Worm (Caenorhabditis elegans): ENCODE results near the gene srv-34.

Gene srv-34

DNA sequence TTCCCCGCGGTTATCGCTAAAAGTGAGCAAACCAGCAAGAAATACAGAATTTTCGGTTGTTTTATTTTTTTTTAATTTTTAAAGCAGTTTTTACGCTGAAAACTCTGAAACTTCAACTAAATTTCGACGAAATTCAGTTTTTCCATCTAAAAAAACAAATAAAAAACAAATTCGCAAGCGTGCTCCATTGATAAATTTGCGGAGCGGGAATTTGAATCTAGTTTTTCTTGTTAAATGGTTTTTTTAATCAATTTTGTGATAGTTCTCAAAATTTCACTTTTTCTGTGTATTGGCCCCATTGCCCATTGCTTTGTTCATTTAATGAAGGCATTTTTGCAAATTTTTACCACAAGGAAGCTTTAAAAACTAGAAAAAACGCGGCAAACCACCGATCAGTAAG lies 17.8 kb downstream of the srv-34 start (continued):
- TF ChIP-seq aptf-3 (GFP tag; IDR thresholded peaks at IDR 0.05) (no peak), D2030.7 (GFP tag; IDR thresholded peaks at IDR 0.05) (peak; percentile 61), atf-7 (tag; optimal IDR thresholded peaks at IDR 0.05) (no peak), hmg-1.2 (GFP tag; IDR thresholded peaks at IDR 0.05) (no peak), lin-54 (GFP tag; optimal IDR thresholded peaks at IDR 0.05) (peak; percentile 87), attf-5 (GFP tag; optimal IDR thresholded peaks at IDR 0.05) (no peak), tbp1 (GFP tag; optimal IDR thresholded peaks at IDR 0.05) (peak; percentile 13), F22D6.2 (tag; optimal IDR thresholded peaks at IDR 0.05) (no peak), B0261.1 (tag; optimal IDR thresholded peaks at IDR 0.05) (no peak), cebp-1 (GFP tag; IDR thresholded peaks at IDR 0.05) (no peak), cebp-1 (tag; optimal IDR thresholded peaks at IDR 0.05) (no peak), madf-6 (GFP tag; IDR thresholded peaks at IDR 0.05) (peak; percentile 41; the same call in 1 of the 2 replicates), pbrm-1 (GFP tag; IDR thresholded peaks at IDR 0.05) (0 out of 2 replicates have a peak, but pooled peaks have one; percentile 38), hmg-20 (GFP tag; IDR thresholded peaks at IDR 0.05) (no peak), ceh-79 (tag; optimal IDR thresholded peaks at IDR 0.05) (no peak), lsl-1 (GFP tag; optimal IDR thresholded peaks at IDR 0.05) (peak; percentile 53), attf-3 (GFP tag; conservative IDR thresholded peaks at IDR 0.05) (no peak), rec-8 (tag; optimal IDR thresholded peaks at IDR 0.05) (no peak), Y67H2A.10 (GFP tag; conservative IDR thresholded peaks at IDR 0.05) (no peak), ZK185.1 (tag; optimal IDR thresholded peaks at IDR 0.05; ENCODE audit: poor library complexity, severe bottlenecking) (no peak), B0035.1 (tag; optimal IDR thresholded peaks at IDR 0.05) (no peak), ztf-26 (tag; optimal IDR thresholded peaks at IDR 0.05) (no peak), C06A6.2 (GFP tag; conservative IDR thresholded peaks at IDR 0.05) (no peak), mcd-1 (GFP tag; IDR thresholded peaks at IDR 0.05) (peak; percentile 85), F52B5.7 (tag; optimal IDR thresholded peaks at IDR 0.05) (no peak), nhr-120 (GFP tag; IDR thresholded peaks at IDR 0.05) (no peak), ztf-28 (GFP tag; IDR thresholded peaks at IDR 0.05) (no peak), hlh-26 (GFP tag; conservative IDR thresholded peaks at IDR 0.05) (no peak)

DNA sequence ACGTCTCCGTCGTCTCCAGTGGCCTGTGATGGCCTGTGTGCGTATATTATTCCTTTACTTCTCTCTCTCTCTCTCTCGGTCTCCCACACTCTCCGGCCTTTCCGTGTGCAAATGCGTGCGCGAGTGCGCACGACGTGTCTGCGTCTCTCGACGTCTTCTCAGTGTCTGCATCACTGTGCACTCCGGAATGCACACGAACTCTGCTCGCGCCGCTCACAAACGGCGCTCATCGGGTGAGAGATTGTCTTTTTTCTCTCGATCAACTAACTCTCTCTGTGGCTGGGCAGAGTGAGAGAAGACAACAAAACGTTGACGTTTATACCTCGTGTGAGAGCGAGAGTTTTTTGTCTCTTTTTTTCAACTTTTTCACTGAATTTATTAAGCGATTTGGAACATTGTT lies 18.6 kb downstream of the srv-34 start:
- TF ChIP-seq Y95B8A.8 (GFP tag; IDR thresholded peaks at IDR 0.05): peak; percentile 78; the same call in 1 of the 2 replicates
- TF ChIP-seq ZK185.1 (tag; optimal IDR thresholded peaks at IDR 0.05; ENCODE audit: poor library complexity, severe bottlenecking): peak; percentile 60
- TF ChIP-seq dpff-1 (tag; optimal IDR thresholded peaks at IDR 0.05): no peak
- no peak for TF ChIP-seq ztf-28 (GFP tag; IDR thresholded peaks at IDR 0.05)
- peak; percentile 87; the same call in 1 of the 2 replicates for TF ChIP-seq egl-44 (GFP tag; IDR thresholded peaks at IDR 0.05)
- TF ChIP-seq lin-54 (GFP tag; optimal IDR thresholded peaks at IDR 0.05): peak; percentile 72
- TF ChIP-seq ceh-91 (GFP tag; IDR thresholded peaks at IDR 0.05): 0 out of 2 replicates have a peak, but pooled peaks have one; percentile 9
- peak; percentile 28 for TF ChIP-seq B0035.1 (tag; optimal IDR thresholded peaks at IDR 0.05)
- TF ChIP-seq ztf-26 (tag; optimal IDR thresholded peaks at IDR 0.05): peak; percentile 81
- TF ChIP-seq madf-6 (GFP tag; IDR thresholded peaks at IDR 0.05): no peak; the same call in 1 of the 2 replicates
- TF ChIP-seq F23B12.7 (tag; optimal IDR thresholded peaks at IDR 0.05; ENCODE audit: insufficient read depth): no peak
- no peak for TF ChIP-seq lag-1 (GFP tag; IDR thresholded peaks at IDR 0.05)
- TF ChIP-seq hsf-1 (GFP tag; IDR thresholded peaks at IDR 0.05): no peak
- 0 out of 2 replicates have a peak, but pooled peaks have one; percentile 9 for TF ChIP-seq ceh-100 (GFP tag; IDR thresholded peaks at IDR 0.05)
- peak; percentile 91 for TF ChIP-seq chd-7 (tag; optimal IDR thresholded peaks at IDR 0.05)
- TF ChIP-seq mcd-1 (GFP tag; IDR thresholded peaks at IDR 0.05): peak; percentile 85
- TF ChIP-seq atf-7 (tag; optimal IDR thresholded peaks at IDR 0.05): peak; percentile 75
- no peak for TF ChIP-seq snpc-3.4 (tag; optimal IDR thresholded peaks at IDR 0.05)
- TF ChIP-seq nhr-27 (tag; optimal IDR thresholded peaks at IDR 0.05): peak; percentile 14
- TF ChIP-seq nhr-179 (tag; optimal IDR thresholded peaks at IDR 0.05): no peak
- peak; percentile 94 for TF ChIP-seq dox-1 (GFP tag; IDR thresholded peaks at IDR 0.05)
- TF ChIP-seq pbrm-1 (GFP tag; IDR thresholded peaks at IDR 0.05): peak; percentile 77
- TF ChIP-seq fkh-3 (tag; optimal IDR thresholded peaks at IDR 0.05): no peak
- TF ChIP-seq B0019.2 (GFP tag; conservative IDR thresholded peaks at IDR 0.05): no peak
- TF ChIP-seq ztf-3 (GFP tag; optimal IDR thresholded peaks at IDR 0.05): peak; percentile 23
- peak; percentile 81 for TF ChIP-seq Y53G8AR.9 (GFP tag; conservative IDR thresholded peaks at IDR 0.05)
- TF ChIP-seq attf-6 (GFP tag; IDR thresholded peaks at IDR 0.05): peak; percentile 73
- peak; percentile 78 for TF ChIP-seq tlf-1 (GFP tag; optimal IDR thresholded peaks at IDR 0.05)
- no peak for TF ChIP-seq Y67H2A.10 (GFP tag; conservative IDR thresholded peaks at IDR 0.05)
